Worm (Caenorhabditis elegans): Measurements from ENCODE around the gene C49H3.12.

The C49H3.12 gene

ce11 chrIV:7877255-7877654 is 49.9 kb downstream of the C49H3.12 start:
- TF ChIP-seq eor-1 (tag; optimal IDR thresholded peaks at IDR 0.05) (no peak), fkh-10 (GFP tag; optimal IDR thresholded peaks at IDR 0.05) (no peak)

Data from whole organism, L3 larva.